Worm (Caenorhabditis elegans) whole organism, young adult: ENCODE measurements around the gene C17H12.37.

Source experiments
- B0261.1 ChIP-seq: sonication (generic microtip); optimal IDR thresholded peaks from 2 replicates; lab custom pipeline; 2016; ENCODE audit warnings: mild to moderate bottlenecking, missing genetic modification characterization, moderate library complexity, missing compliant biosample characterization
- C17E4.6 ChIP-seq: fragments of 200-800 bp; sonication (Bioruptor generic); IDR thresholded peaks from 2 replicates; pipeline ENCODE4 v1.3.6; 2022; ENCODE audit warnings: missing genetic modification reagents, missing genetic modification characterization, missing compliant biosample characterization
- F23B12.7 ChIP-seq: sonication (generic microtip); optimal IDR thresholded peaks from 2 replicates; lab custom pipeline; 2017; ENCODE audit warnings: missing genetic modification characterization, mild to moderate bottlenecking, missing compliant biosample characterization, antibody characterized with exemption, moderate library complexity; ENCODE audit not compliant: insufficient read depth
- F37B4.10 ChIP-seq: fragments of 200-800 bp; sonication (Bioruptor generic); IDR thresholded peaks from 2 replicates; pipeline ENCODE4 v1.3.6; 2022; ENCODE audit warnings: missing genetic modification characterization, missing compliant biosample characterization
- F57C9.4 ChIP-seq: sonication (generic microtip); optimal IDR thresholded peaks from 2 replicates; lab custom pipeline; 2017; ENCODE audit warnings: mild to moderate bottlenecking, missing genetic modification characterization, missing compliant biosample characterization
- T07F8.4 ChIP-seq: sonication (generic microtip); optimal IDR thresholded peaks from 2 replicates; lab custom pipeline; 2016; ENCODE audit warnings: mild to moderate bottlenecking, missing genetic modification characterization, moderate library complexity, missing compliant biosample characterization
- Y53F4B.3 ChIP-seq: fragments of 200-800 bp; sonication (Bioruptor generic); IDR thresholded peaks from 2 replicates; pipeline ENCODE4 v1.3.6; 2022; ENCODE audit warnings: missing genetic modification reagents, missing genetic modification characterization, missing compliant biosample characterization
- ZK185.1 ChIP-seq: sonication (generic microtip); optimal IDR thresholded peaks from 2 replicates; lab custom pipeline; 2016; ENCODE audit warnings: mild to moderate bottlenecking, missing genetic modification characterization, missing compliant biosample characterization; ENCODE audit not compliant: poor library complexity, severe bottlenecking
- aptf-3 ChIP-seq: fragments of 200-800 bp; sonication (Bioruptor generic); IDR thresholded peaks from 2 replicates; pipeline ENCODE4 v1.3.6; 2022; ENCODE audit warnings: missing genetic modification characterization, missing compliant biosample characterization
- bed-1 ChIP-seq: fragments of 200-800 bp; sonication (Bioruptor generic); IDR thresholded peaks from 2 replicates; pipeline ENCODE4 v1.3.6; 2022; ENCODE audit warnings: missing genetic modification reagents, missing genetic modification characterization, missing compliant biosample characterization
- ccch-3 ChIP-seq: fragments of 200-800 bp; sonication (Bioruptor generic); optimal IDR thresholded peaks from 2 replicates; lab custom pipeline; 2018; ENCODE audit warnings: mild to moderate bottlenecking, missing genetic modification characterization, missing compliant biosample characterization
- cebp-1 ChIP-seq, 2 experiments: fragments of 200-800 bp in 1 of 2; sonication (Bioruptor generic) in 1 of 2; sonication (generic microtip) in 1 of 2; IDR thresholded peaks in 1 of 2; optimal IDR thresholded peaks in 1 of 2; 2 replicates each; pipeline versions ENCODE4 v1.3.6 to Lab custom; 2017 to 2022; ENCODE audit warnings: missing compliant biosample characterization in 2 of 2, missing genetic modification characterization in 2 of 2, mild to moderate bottlenecking in 1 of 2, missing genetic modification reagents in 1 of 2, moderate library complexity in 1 of 2
- cebp-2 ChIP-seq: fragments of 200-800 bp; sonication (Bioruptor generic); IDR thresholded peaks from 2 replicates; pipeline ENCODE4 v1.3.6; 2022; ENCODE audit warnings: missing genetic modification characterization, missing compliant biosample characterization
- ceh-40 ChIP-seq: fragments of 200-800 bp; sonication (Bioruptor generic); IDR thresholded peaks from 2 replicates; pipeline ENCODE4 v1.3.6; 2022; ENCODE audit warnings: missing genetic modification characterization, missing compliant biosample characterization
- ceh-58 ChIP-seq: fragments of 200-800 bp; sonication (Bioruptor generic); IDR thresholded peaks from 2 replicates; pipeline ENCODE4 v1.3.6; 2022; ENCODE audit warnings: missing genetic modification characterization, missing compliant biosample characterization
- ceh-79 ChIP-seq: sonication (generic microtip); optimal IDR thresholded peaks from 2 replicates; lab custom pipeline; 2017; ENCODE audit warnings: mild to moderate bottlenecking, missing genetic modification characterization, missing compliant biosample characterization
- egl-18 ChIP-seq: fragments of 200-800 bp; sonication (Bioruptor generic); IDR thresholded peaks from 2 replicates; pipeline ENCODE4 v1.3.6; 2022; ENCODE audit warnings: missing genetic modification reagents, missing genetic modification characterization, missing compliant biosample characterization
- ekl-4 ChIP-seq: fragments of 200-800 bp; sonication (Bioruptor generic); IDR thresholded peaks from 2 replicates; pipeline ENCODE4 v1.3.6; 2022; ENCODE audit warnings: missing genetic modification reagents, missing genetic modification characterization, missing compliant biosample characterization
- hlh-26 ChIP-seq: fragments of 200-800 bp; sonication (Bioruptor generic); conservative IDR thresholded peaks from 2 replicates; pipeline ENCODE4 v1.3.6; 2022; ENCODE audit warnings: missing genetic modification reagents, missing genetic modification characterization, missing compliant biosample characterization
- hmg-1.2 ChIP-seq: fragments of 200-800 bp; sonication (Bioruptor generic); IDR thresholded peaks from 2 replicates; pipeline ENCODE4 v1.3.6; 2022; ENCODE audit warnings: missing genetic modification reagents, missing genetic modification characterization, missing compliant biosample characterization
- hmg-20 ChIP-seq: fragments of 200-800 bp; sonication (Bioruptor generic); IDR thresholded peaks from 2 replicates; pipeline ENCODE4 v1.3.6; 2022; ENCODE audit warnings: missing genetic modification reagents, missing genetic modification characterization, missing compliant biosample characterization
- hsf-1 ChIP-seq: fragments of 200-800 bp; sonication (Bioruptor generic); IDR thresholded peaks from 2 replicates; pipeline ENCODE4 v1.3.6; 2022; ENCODE audit warnings: missing genetic modification reagents, missing genetic modification characterization, missing compliant biosample characterization
- lin-54 ChIP-seq: fragments of 200-800 bp; sonication (Bioruptor generic); optimal IDR thresholded peaks from 2 replicates; lab custom pipeline; 2018; ENCODE audit warnings: mild to moderate bottlenecking, missing genetic modification characterization, missing compliant biosample characterization
- lsy-27 ChIP-seq: sonication (generic microtip); optimal IDR thresholded peaks from 2 replicates; lab custom pipeline; 2017; ENCODE audit warnings: missing genetic modification characterization, mild to moderate bottlenecking, missing compliant biosample characterization, antibody characterized with exemption, missing genotype, borderline replicate concordance; ENCODE audit not compliant: insufficient read depth
- madf-3 ChIP-seq: fragments of 200-800 bp; sonication (Bioruptor generic); IDR thresholded peaks from 2 replicates; pipeline ENCODE4 v1.3.6; 2022; ENCODE audit warnings: missing genetic modification reagents, missing genetic modification characterization, missing compliant biosample characterization
- madf-6 ChIP-seq: fragments of 200-800 bp; sonication (Bioruptor generic); IDR thresholded peaks from 2 replicates; pipeline ENCODE4 v1.3.6; 2022; ENCODE audit warnings: missing genetic modification reagents, missing genetic modification characterization, missing compliant biosample characterization
- madf-8 ChIP-seq: fragments of 200-800 bp; sonication (Bioruptor generic); conservative IDR thresholded peaks from 2 replicates; pipeline ENCODE4 v1.3.6; 2022; ENCODE audit warnings: missing genetic modification reagents, missing genetic modification characterization, missing compliant biosample characterization
- mel-28 ChIP-seq: sonication (generic microtip); optimal IDR thresholded peaks from 2 replicates; lab custom pipeline; 2016; ENCODE audit warnings: borderline replicate concordance, mild to moderate bottlenecking, missing genetic modification characterization, missing compliant biosample characterization
- mes-4 ChIP-seq: sonication (generic microtip); optimal IDR thresholded peaks from 2 replicates; lab custom pipeline; 2016; ENCODE audit warnings: missing genotype, missing genetic modification characterization, missing compliant biosample characterization
- nfya-1 ChIP-seq: sonication (generic microtip); optimal IDR thresholded peaks from 2 replicates; lab custom pipeline; 2017; ENCODE audit warnings: antibody characterized with exemption, missing compliant biosample characterization, missing genetic modification characterization, borderline replicate concordance; ENCODE audit not compliant: insufficient read depth
- nfya-2 ChIP-seq: fragments of 200-800 bp; sonication (Bioruptor generic); IDR thresholded peaks from 2 replicates; pipeline ENCODE4 v1.3.6; 2022; ENCODE audit warnings: missing genetic modification reagents, missing genetic modification characterization, missing compliant biosample characterization
- nfyb-1 ChIP-seq: fragments of 200-800 bp; sonication (Bioruptor generic); IDR thresholded peaks from 2 replicates; pipeline ENCODE4 v1.3.6; 2022; ENCODE audit warnings: missing genetic modification reagents, missing genetic modification characterization, missing compliant biosample characterization
- nhr-120 ChIP-seq: fragments of 200-800 bp; sonication (Bioruptor generic); IDR thresholded peaks from 2 replicates; pipeline ENCODE4 v1.3.6; 2022; ENCODE audit warnings: missing genetic modification characterization, missing compliant biosample characterization
- nhr-27 ChIP-seq: fragments of 200-800 bp; sonication (Bioruptor generic); optimal IDR thresholded peaks from 2 replicates; lab custom pipeline; 2018; ENCODE audit warnings: mild to moderate bottlenecking, missing genetic modification characterization, moderate library complexity, missing compliant biosample characterization
- nhr-90 ChIP-seq: sonication (generic microtip); optimal IDR thresholded peaks from 2 replicates; lab custom pipeline; 2016; ENCODE audit warnings: missing genotype, mild to moderate bottlenecking, missing genetic modification characterization, missing compliant biosample characterization
- rec-8 ChIP-seq, 2 experiments: sonication (generic microtip); optimal IDR thresholded peaks; 2 replicates each; lab custom pipeline; 2016; ENCODE audit warnings: mild to moderate bottlenecking in 2 of 2, missing genetic modification characterization in 2 of 2, missing genetic modification reagents in 2 of 2, missing genotype in 2 of 2, missing biosample characterization in 1 of 2, missing compliant biosample characterization in 1 of 2, moderate library complexity in 1 of 2
- repo-1 ChIP-seq: sonication (generic microtip); optimal IDR thresholded peaks from 2 replicates; lab custom pipeline; 2017; ENCODE audit warnings: mild to moderate bottlenecking, missing genetic modification characterization, missing compliant biosample characterization
- sdz-38 ChIP-seq: sonication (generic microtip); optimal IDR thresholded peaks from 2 replicates; lab custom pipeline; 2016; ENCODE audit warnings: missing genotype, missing genetic modification characterization, missing compliant biosample characterization
- sea-2 ChIP-seq: fragments of 200-800 bp; sonication (Bioruptor generic); IDR thresholded peaks from 2 replicates; pipeline ENCODE4 v1.3.6; 2022; ENCODE audit warnings: missing genetic modification characterization, missing compliant biosample characterization
- snpc-1.3 ChIP-seq: sonication (generic microtip); optimal IDR thresholded peaks from 2 replicates; lab custom pipeline; 2017; ENCODE audit warnings: missing genetic modification characterization, mild to moderate bottlenecking, missing compliant biosample characterization, antibody characterized with exemption, moderate library complexity, missing genotype, missing genetic modification reagents; ENCODE audit not compliant: insufficient read depth
- sptf-2 ChIP-seq: fragments of 200-800 bp; sonication (Bioruptor generic); optimal IDR thresholded peaks from 2 replicates; lab custom pipeline; 2018; ENCODE audit warnings: mild to moderate bottlenecking, missing genetic modification characterization, missing compliant biosample characterization
- tbx-9 ChIP-seq: sonication (generic microtip); optimal IDR thresholded peaks from 2 replicates; lab custom pipeline; 2016; ENCODE audit warnings: borderline replicate concordance, missing genetic modification characterization, inconsistent platforms, missing compliant biosample characterization
- unc-62 ChIP-seq: fragments of 150-350 bp; optimal IDR thresholded peaks from 2 replicates; lab custom pipeline; 2014; ENCODE audit warnings: missing biosample characterization, missing genetic modification reagents, missing genetic modification characterization
- zfh-2 ChIP-seq: fragments of 200-800 bp; sonication (Bioruptor generic); conservative IDR thresholded peaks from 2 replicates; pipeline ENCODE4 v1.3.6; 2022; ENCODE audit warnings: missing genetic modification reagents, missing genetic modification characterization, missing compliant biosample characterization
- zim-3 ChIP-seq: sonication (generic microtip); optimal IDR thresholded peaks from 2 replicates; lab custom pipeline; 2017; ENCODE audit warnings: mild to moderate bottlenecking, missing genetic modification characterization, moderate library complexity, missing compliant biosample characterization
- ztf-18 ChIP-seq: sonication (generic microtip); optimal IDR thresholded peaks from 2 replicates; lab custom pipeline; 2016; ENCODE audit warnings: missing genotype, mild to moderate bottlenecking, missing genetic modification characterization, missing compliant biosample characterization
- ztf-25 ChIP-seq: fragments of 200-800 bp; sonication (Bioruptor generic); IDR thresholded peaks from 2 replicates; pipeline ENCODE4 v1.3.6; 2022; ENCODE audit warnings: missing genetic modification reagents, missing genetic modification characterization, missing compliant biosample characterization
- ztf-28 ChIP-seq: fragments of 200-800 bp; sonication (Bioruptor generic); IDR thresholded peaks from 2 replicates; pipeline ENCODE4 v1.3.6; 2022; ENCODE audit warnings: missing genetic modification reagents, missing genetic modification characterization, missing compliant biosample characterization

The C17H12.37 gene

DNA sequence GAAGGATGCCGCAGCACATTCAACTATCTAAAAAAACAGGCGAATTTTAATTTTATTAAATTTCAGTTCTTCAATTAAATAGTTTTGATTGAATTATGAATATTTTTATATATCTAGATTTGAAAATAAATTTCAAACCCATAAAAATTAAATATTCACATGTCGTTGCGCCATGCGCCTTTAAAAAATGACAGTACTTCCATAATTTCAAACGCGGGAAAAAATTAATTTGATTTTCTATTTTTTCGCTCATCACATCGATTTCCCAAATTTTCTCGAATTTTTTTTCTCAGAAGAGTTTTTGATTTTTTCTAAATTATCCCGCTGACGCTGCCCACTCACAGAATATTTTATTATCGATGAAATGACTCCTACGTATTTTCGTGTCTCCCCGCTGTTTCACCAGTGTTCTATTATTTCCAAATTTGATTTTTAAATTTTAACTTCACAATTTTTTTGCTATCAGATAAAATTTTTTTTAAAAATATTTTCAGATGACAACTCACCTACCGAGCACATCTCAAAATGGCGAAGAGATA, 37.6 kb downstream of the C17H12.37 start, which contains the start of gene lip-1 (continued):
- TF ChIP-seq nfyb-1 (GFP tag; lab: Robert Waterston, UW) (no peak), snpc-1.3 (no peak), sdz-38 (no peak), sptf-2 (GFP tag; lab: Kevin White, UChicago) (no peak), hmg-1.2 (peak; percentile 26; the same call in 1 of the 2 replicates), F37B4.10 (GFP tag; lab: Robert Waterston, UW) (no peak), nhr-27 (tag; lab: Kevin White, UChicago) (no peak), ceh-40 (no peak), egl-18 (GFP tag; lab: Robert Waterston, UW) (no peak), F23B12.7 (tag; lab: Kevin White, UChicago) (no peak), tbx-9 (tag; lab: Kevin White, UChicago) (no peak), ztf-28 (GFP tag; lab: Robert Waterston, UW) (no peak), B0261.1 (tag; lab: Kevin White, UChicago) (no peak), hsf-1 (peak; percentile 70; the same call in 1 of the 2 replicates), madf-8 (GFP tag; lab: Robert Waterston, UW) (peak; percentile 94), ceh-58 (GFP tag; lab: Robert Waterston, UW) (no peak), ztf-25 (GFP tag; lab: Robert Waterston, UW) (no peak), madf-6 (GFP tag; lab: Robert Waterston, UW) (peak; percentile 95), lin-54 (GFP tag; lab: Kevin White, UChicago) (peak; percentile 50), cebp-2 (no peak), nfya-1 (tag; lab: Kevin White, UChicago) (no peak), ceh-79 (no peak), ztf-18 (no peak), zfh-2 (GFP tag; lab: Robert Waterston, UW) (no peak), nfya-2 (GFP tag; lab: Robert Waterston, UW) (no peak), ZK185.1 (tag; lab: Kevin White, UChicago) (no peak), aptf-3 (GFP tag; lab: Robert Waterston, UW) (no peak), repo-1 (tag; lab: Kevin White, UChicago) (no peak), mel-28 (tag; lab: Kevin White, UChicago) (no peak), F57C9.4 (no peak), ekl-4 (GFP tag; lab: Robert Waterston, UW) (no peak), mes-4 (no peak), Y53F4B.3 (GFP tag; lab: Robert Waterston, UW) (no peak), hlh-26 (GFP tag; lab: Robert Waterston, UW) (no peak), unc-62 (GFP tag; lab: Kevin White, UChicago) (no peak), sea-2 (GFP tag; lab: Robert Waterston, UW) (no peak), bed-1 (GFP tag; lab: Robert Waterston, UW) (no peak), nhr-90 (tag; lab: Kevin White, UChicago) (no peak), C17E4.6 (GFP tag; lab: Robert Waterston, UW) (no peak), cebp-1 (GFP tag; IDR thresholded peaks at IDR 0.05; lab: Robert Waterston, UW) (no peak), cebp-1 (tag; optimal IDR thresholded peaks at IDR 0.05; lab: Kevin White, UChicago) (no peak), T07F8.4 (tag; lab: Kevin White, UChicago) (no peak), lsy-27 (tag; lab: Kevin White, UChicago) (no peak), rec-8 (tag; optimal IDR thresholded peaks at IDR 0.05; lab: Kevin White, UChicago) (no peak), zim-3 (tag; lab: Kevin White, UChicago) (no peak), madf-3 (GFP tag; lab: Robert Waterston, UW) (no peak), hmg-20 (no peak), ccch-3 (no peak), nhr-120 (GFP tag; lab: Robert Waterston, UW) (no peak)
